Worm (Caenorhabditis elegans) whole organism, mixed stage, embryonic: ENCODE measurements around the gene ddo-3.

Experiments
- M03D4.4 ChIP-seq: sonication (generic microtip); optimal IDR thresholded peaks from 2 replicates; lab custom pipeline; 2017; ENCODE audit warnings: mild to moderate bottlenecking, missing genetic modification characterization, missing compliant biosample characterization
- bed-3 ChIP-seq: fragments of 200-800 bp; sonication (Bioruptor generic); optimal IDR thresholded peaks from 3 replicates; lab custom pipeline; 2018; ENCODE audit warnings: mild to moderate bottlenecking, missing genetic modification characterization, moderate library complexity, missing compliant biosample characterization
- blmp-1 ChIP-seq: fragments of 150-350 bp; optimal IDR thresholded peaks from 2 replicates; lab custom pipeline; 2014; ENCODE audit warnings: missing biosample characterization, missing genetic modification characterization
- ceh-39 ChIP-seq: fragments of 150-350 bp; optimal IDR thresholded peaks from 2 replicates; lab custom pipeline; 2014; ENCODE audit warnings: missing biosample characterization, missing genetic modification characterization
- ceh-43 ChIP-seq: fragments of 200-800 bp; sonication (Bioruptor generic); optimal IDR thresholded peaks from 2 replicates; lab custom pipeline; 2018; ENCODE audit warnings: mild to moderate bottlenecking, missing genetic modification characterization, moderate library complexity, missing compliant biosample characterization
- ceh-83 ChIP-seq: fragments of 200-800 bp; sonication (Bioruptor generic); optimal IDR thresholded peaks from 2 replicates; lab custom pipeline; 2018; ENCODE audit warnings: mild to moderate bottlenecking, missing genetic modification characterization, missing compliant biosample characterization
- ces-1 ChIP-seq: fragments of 150-350 bp; optimal IDR thresholded peaks from 2 replicates; lab custom pipeline; 2014; ENCODE audit warnings: missing biosample characterization, missing genetic modification reagents, missing genetic modification characterization
- cnd-1 ChIP-seq: fragments of 200-800 bp; sonication (Bioruptor generic); optimal IDR thresholded peaks from 2 replicates; lab custom pipeline; 2018; ENCODE audit warnings: mild to moderate bottlenecking, missing genetic modification characterization, missing compliant biosample characterization
- drap-1 ChIP-seq: fragments of 200-800 bp; sonication (Bioruptor generic); optimal IDR thresholded peaks from 3 replicates; lab custom pipeline; 2018; ENCODE audit warnings: mild to moderate bottlenecking, missing genetic modification characterization, missing compliant biosample characterization
- elt-1 ChIP-seq: sonication (generic microtip); optimal IDR thresholded peaks from 2 replicates; lab custom pipeline; 2017; ENCODE audit warnings: missing genetic modification characterization, mild to moderate bottlenecking, missing compliant biosample characterization, antibody characterized with exemption, moderate library complexity, borderline replicate concordance; ENCODE audit not compliant: insufficient read depth
- elt-3 ChIP-seq: fragments of 150-350 bp; optimal IDR thresholded peaks from 2 replicates; lab custom pipeline; 2014; ENCODE audit warnings: missing biosample characterization, missing genetic modification characterization
- flh-1 ChIP-seq: fragments of 200-800 bp; sonication (Bioruptor generic); optimal IDR thresholded peaks from 2 replicates; lab custom pipeline; 2018; ENCODE audit warnings: mild to moderate bottlenecking, missing genetic modification characterization, moderate library complexity, missing compliant biosample characterization
- ham-2 ChIP-seq: fragments of 200-800 bp; sonication (Bioruptor generic); optimal IDR thresholded peaks from 2 replicates; lab custom pipeline; 2018; ENCODE audit warnings: mild to moderate bottlenecking, missing genetic modification characterization, missing compliant biosample characterization
- hlh-1 ChIP-seq: fragments of 150-350 bp; optimal IDR thresholded peaks from 2 replicates; lab custom pipeline; 2014; ENCODE audit warnings: missing biosample characterization, missing genetic modification reagents, missing genetic modification characterization
- lin-13 ChIP-seq: fragments of 150-350 bp; optimal IDR thresholded peaks from 2 replicates; lab custom pipeline; 2014; ENCODE audit warnings: missing biosample characterization, missing genetic modification characterization
- lin-32 ChIP-seq: fragments of 200-800 bp; sonication (Bioruptor generic); optimal IDR thresholded peaks from 2 replicates; lab custom pipeline; 2018; ENCODE audit warnings: mild to moderate bottlenecking, missing genetic modification characterization, missing compliant biosample characterization
- lsy-2 ChIP-seq: fragments of 150-350 bp; optimal IDR thresholded peaks from 2 replicates; lab custom pipeline; 2014; ENCODE audit warnings: missing biosample characterization, missing genetic modification characterization
- mab-5 ChIP-seq: fragments of 150-350 bp; optimal IDR thresholded peaks from 2 replicates; lab custom pipeline; 2014; ENCODE audit warnings: missing biosample characterization, missing genetic modification characterization
- mep-1 ChIP-seq: fragments of 150-350 bp; optimal IDR thresholded peaks from 2 replicates; lab custom pipeline; 2017; ENCODE audit warnings: missing biosample characterization, missing genetic modification reagents, missing genetic modification characterization, inconsistent platforms
- mls-2 ChIP-seq: sonication (generic microtip); optimal IDR thresholded peaks from 2 replicates; lab custom pipeline; 2016; ENCODE audit warnings: mild to moderate bottlenecking, missing genetic modification characterization, moderate library complexity, missing compliant biosample characterization
- nhr-12 ChIP-seq: fragments of 150-350 bp; optimal IDR thresholded peaks from 2 replicates; lab custom pipeline; 2014; ENCODE audit warnings: missing biosample characterization, missing genetic modification characterization
- nhr-2 ChIP-seq: fragments of 150-350 bp; optimal IDR thresholded peaks from 2 replicates; lab custom pipeline; 2014; ENCODE audit warnings: missing biosample characterization, missing genetic modification characterization
- nhr-237 ChIP-seq: fragments of 150-350 bp; optimal IDR thresholded peaks from 2 replicates; lab custom pipeline; 2014; ENCODE audit warnings: missing biosample characterization, missing genetic modification characterization
- nhr-28 ChIP-seq: fragments of 150-350 bp; optimal IDR thresholded peaks from 2 replicates; lab custom pipeline; 2014; ENCODE audit warnings: missing biosample characterization, missing genetic modification characterization
- nhr-76 ChIP-seq: sonication (generic microtip); optimal IDR thresholded peaks from 2 replicates; lab custom pipeline; 2017; ENCODE audit warnings: missing biosample characterization, missing genetic modification characterization
- pha-4 ChIP-seq: fragments of 150-350 bp; optimal IDR thresholded peaks from 2 replicates; lab custom pipeline; 2018; ENCODE audit warnings: missing biosample characterization, missing genetic modification reagents, missing genetic modification characterization
- sem-2 ChIP-seq: fragments of 200-800 bp; sonication (Bioruptor generic); optimal IDR thresholded peaks from 2 replicates; lab custom pipeline; 2018; ENCODE audit warnings: mild to moderate bottlenecking, missing genetic modification characterization, missing compliant biosample characterization
- snpc-4 ChIP-seq: fragments of 150-350 bp; optimal IDR thresholded peaks from 2 replicates; lab custom pipeline; 2014; ENCODE audit warnings: missing biosample characterization, missing genetic modification characterization
- sptf-1 ChIP-seq: sonication (generic microtip); optimal IDR thresholded peaks from 2 replicates; lab custom pipeline; 2017; ENCODE audit warnings: mild to moderate bottlenecking, missing genetic modification characterization, moderate library complexity, missing compliant biosample characterization
- tbx-8 ChIP-seq: fragments of 200-800 bp; sonication (Bioruptor generic); optimal IDR thresholded peaks from 2 replicates; lab custom pipeline; 2018; ENCODE audit warnings: mild to moderate bottlenecking, missing genetic modification characterization, moderate library complexity, missing compliant biosample characterization
- unc-120 ChIP-seq: sonication (generic microtip); optimal IDR thresholded peaks from 2 replicates; lab custom pipeline; 2017; ENCODE audit warnings: missing genetic modification characterization, missing compliant biosample characterization; ENCODE audit not compliant: poor library complexity, severe bottlenecking
- unc-39 ChIP-seq: fragments of 150-350 bp; optimal IDR thresholded peaks from 2 replicates; lab custom pipeline; 2014; ENCODE audit warnings: missing biosample characterization, missing genetic modification characterization
- unc-62 ChIP-seq: fragments of 150-350 bp; optimal IDR thresholded peaks from 2 replicates; lab custom pipeline; 2014; ENCODE audit warnings: missing biosample characterization, missing genetic modification reagents, missing genetic modification characterization
- zip-8 ChIP-seq: fragments of 150-350 bp; optimal IDR thresholded peaks from 2 replicates; lab custom pipeline; 2014; ENCODE audit warnings: missing biosample characterization, missing genetic modification characterization
- ztf-11 ChIP-seq: fragments of 150-350 bp; optimal IDR thresholded peaks from 2 replicates; lab custom pipeline; 2014; ENCODE audit warnings: missing biosample characterization, missing genetic modification characterization

The ddo-3 gene

ce11 chrIII:6608101-6608672, 20.5 kb downstream of the ddo-3 start, which contains the start of the genes mdh-2 and F20H11.4:
mdh-2 (minus strand) TSS chrIII:6608106.
F20H11.4 (plus strand) TSS chrIII:6608622.
- no peak for TF ChIP-seq ztf-11 (tag; lab: Kevin White, UChicago)
- TF ChIP-seq ces-1 (GFP tag; lab: Kevin White, UChicago): no peak
- TF ChIP-seq nhr-28 (tag; lab: Kevin White, UChicago): no peak
- no peak for TF ChIP-seq unc-62 (GFP tag; lab: Kevin White, UChicago)
- TF ChIP-seq cnd-1: no peak
- TF ChIP-seq elt-1 (tag; lab: Kevin White, UChicago): no peak
- TF ChIP-seq lin-13 (tag; lab: Kevin White, UChicago): no peak
- no peak for TF ChIP-seq unc-120 (tag; lab: Kevin White, UChicago)
- TF ChIP-seq mab-5 (tag; lab: Kevin White, UChicago): no peak
- TF ChIP-seq bed-3 (GFP tag; lab: Kevin White, UChicago): no peak
- no peak for TF ChIP-seq tbx-8 (GFP tag; lab: Kevin White, UChicago)
- no peak for TF ChIP-seq nhr-12 (tag; lab: Kevin White, UChicago)
- TF ChIP-seq hlh-1 (tag; lab: Kevin White, UChicago): peak; percentile 52
- no peak for TF ChIP-seq lin-32
- TF ChIP-seq zip-8 (tag; lab: Kevin White, UChicago): no peak
- no peak for TF ChIP-seq sptf-1 (tag; lab: Kevin White, UChicago)
- TF ChIP-seq pha-4 (tag; lab: Kevin White, UChicago): peak; percentile 51
- peak; percentile 37 for TF ChIP-seq nhr-237 (tag; lab: Kevin White, UChicago)
- TF ChIP-seq ceh-83 (GFP tag; lab: Kevin White, UChicago): no peak
- TF ChIP-seq sem-2 (GFP tag; lab: Kevin White, UChicago): no peak
- no peak for TF ChIP-seq nhr-2 (tag; lab: Kevin White, UChicago)
- TF ChIP-seq M03D4.4 (tag; lab: Kevin White, UChicago): no peak
- no peak for TF ChIP-seq blmp-1
- TF ChIP-seq mep-1: peak; percentile 92
- TF ChIP-seq snpc-4 (tag; lab: Kevin White, UChicago): no peak
- no peak for TF ChIP-seq unc-39
- no peak for TF ChIP-seq ceh-39
- TF ChIP-seq lsy-2 (tag; lab: Kevin White, UChicago): peak; percentile 81
- no peak for TF ChIP-seq elt-3 (tag; lab: Kevin White, UChicago)
- TF ChIP-seq mls-2 (tag; lab: Kevin White, UChicago): no peak
- TF ChIP-seq ceh-43: no peak
- TF ChIP-seq nhr-76: no peak
- TF ChIP-seq drap-1 (GFP tag; lab: Kevin White, UChicago): no peak
- TF ChIP-seq flh-1: no peak
- TF ChIP-seq ham-2 (GFP tag; lab: Kevin White, UChicago): no peak

- TF ChIP-seq zip-8 (tag; lab: Kevin White, UChicago) (no peak), nhr-12 (tag; lab: Kevin White, UChicago) (no peak), cnd-1 (no peak), nhr-237 (tag; lab: Kevin White, UChicago) (no peak), ceh-83 (GFP tag; lab: Kevin White, UChicago) (no peak), mab-5 (tag; lab: Kevin White, UChicago) (no peak), unc-62 (GFP tag; lab: Kevin White, UChicago) (no peak)
These were observed 22.9 kb downstream of the ddo-3 start, which contains the start of gene srh-40 for ce11 chrIII:6610522-6610921. srh-40 (plus strand) TSS chrIII:6610822.

- TF ChIP-seq mls-2 (tag; lab: Kevin White, UChicago): no peak
- TF ChIP-seq mep-1: no peak
- no peak for TF ChIP-seq drap-1 (GFP tag; lab: Kevin White, UChicago)
- no peak for TF ChIP-seq snpc-4 (tag; lab: Kevin White, UChicago)
- TF ChIP-seq ceh-43: no peak
- no peak for TF ChIP-seq bed-3 (GFP tag; lab: Kevin White, UChicago)
- TF ChIP-seq sptf-1 (tag; lab: Kevin White, UChicago): no peak
- TF ChIP-seq nhr-237 (tag; lab: Kevin White, UChicago): no peak
These were observed 24.6 kb downstream of the ddo-3 start, which contains the start of gene ctsa-4.2 for ce11 chrIII:6612282-6612681. ctsa-4.2 (plus strand) TSS chrIII:6612528.
